Worm (Caenorhabditis elegans): ENCODE data around the gene Y42A5A.5.

The Y42A5A.5 gene

DNA sequence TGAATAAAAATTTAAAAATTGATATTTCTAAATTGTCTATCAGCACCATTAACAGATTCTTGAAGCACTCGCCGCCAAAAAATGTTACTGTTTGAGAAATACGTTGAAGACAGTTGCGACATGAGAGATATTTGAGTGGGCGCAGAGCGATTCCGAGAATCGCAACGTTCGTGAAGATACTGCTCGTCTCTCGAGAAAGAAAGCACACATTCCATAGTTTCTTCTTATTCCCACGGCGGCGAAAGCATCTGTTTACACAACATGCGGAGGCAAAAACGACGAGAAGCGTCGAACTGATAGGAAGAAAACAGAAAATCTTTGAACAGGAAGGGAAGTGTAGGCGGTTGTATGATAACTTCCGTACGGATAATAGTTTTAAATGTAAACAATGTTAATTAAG is 27.1 kb downstream of the Y42A5A.5 start (continued):
- TF ChIP-seq lin-39 (tag; optimal IDR thresholded peaks at IDR 0.05) (no peak), gei-8 (GFP tag; optimal IDR thresholded peaks at IDR 0.05) (no peak), saeg-2 (GFP tag; IDR thresholded peaks at IDR 0.05) (no peak), Y48G9A.11 (GFP tag; IDR thresholded peaks at IDR 0.05) (no peak), nhr-48 (tag; optimal IDR thresholded peaks at IDR 0.05) (no peak), dve-1 (tag; optimal IDR thresholded peaks at IDR 0.05; ENCODE audit: insufficient read depth) (peak; percentile 11), aha-1 (tag) (peak; percentile 94), fkh-10 (GFP tag; optimal IDR thresholded peaks at IDR 0.05) (no peak), snpc-4 (tag; optimal IDR thresholded peaks at IDR 0.05) (no peak), sdz-12 (GFP tag; optimal IDR thresholded peaks at IDR 0.05) (peak; percentile 21), F49E8.2 (tag; optimal IDR thresholded peaks at IDR 0.05; ENCODE audit: borderline replicate concordance) (no peak), zag-1 (tag; optimal IDR thresholded peaks at IDR 0.05) (no peak), ceh-20 (GFP tag; IDR thresholded peaks at IDR 0.05) (no peak; the same call in 1 of the 2 replicates), dpl-1 (GFP tag; optimal IDR thresholded peaks at IDR 0.05) (no peak), egl-43 (GFP tag; IDR thresholded peaks at IDR 0.05) (no peak), spr-1 (tag; optimal IDR thresholded peaks at IDR 0.05) (no peak), tra-1 (GFP tag; IDR thresholded peaks at IDR 0.05) (0 out of 2 replicates have a peak, but pooled peaks have one; percentile 48), zfp-3 (GFP tag; conservative IDR thresholded peaks at IDR 0.05) (no peak), ceh-44 (GFP tag; IDR thresholded peaks at IDR 0.05) (no peak), unc-62 (GFP tag; optimal IDR thresholded peaks at IDR 0.05 in 1 of 2) (peak in 1 of 2 experiments; percentile 94), unc-62 (tag; optimal IDR thresholded peaks at IDR 0.05) (no peak), daf-16 (GFP tag; optimal IDR thresholded peaks at IDR 0.05) (peak in 1 of 2 experiments; percentile 96), daf-16 (tag; optimal IDR thresholded peaks at IDR 0.05) (no peak), nhr-77 (tag; optimal IDR thresholded peaks at IDR 0.05) (no peak), ama-1 (optimal IDR thresholded peaks at IDR 0.05) (peak; percentile 30), T26A8.4 (GFP tag; IDR thresholded peaks at IDR 0.05) (peak; percentile 58), R02D3.7 (tag; optimal IDR thresholded peaks at IDR 0.05) (no peak), vab-7 (GFP tag; IDR thresholded peaks at IDR 0.05) (no peak), dmd-6 (GFP tag; IDR thresholded peaks at IDR 0.05) (peak; percentile 32; the same call in 1 of the 2 replicates), hif-1 (tag; optimal IDR thresholded peaks at IDR 0.05) (no peak), ztf-11 (tag; optimal IDR thresholded peaks at IDR 0.05) (no peak), dmd-8 (GFP tag; IDR thresholded peaks at IDR 0.05) (0 out of 2 replicates have a peak, but pooled peaks have one; percentile 9), tag-97 (GFP tag; IDR thresholded peaks at IDR 0.05) (no peak), daf-8 (GFP tag; IDR thresholded peaks at IDR 0.05) (no peak), mdl-1 (tag; optimal IDR thresholded peaks at IDR 0.05) (no peak), php-3 (GFP tag; IDR thresholded peaks at IDR 0.05) (no peak), hlh-11 (tag; optimal IDR thresholded peaks at IDR 0.05) (peak; percentile 78), mes-2 (tag; optimal IDR thresholded peaks at IDR 0.05; ENCODE audit: poor library complexity, severe bottlenecking) (no peak), dmd-9 (GFP tag; IDR thresholded peaks at IDR 0.05) (peak; percentile 44; the same call in 1 of the 2 replicates)

DNA sequence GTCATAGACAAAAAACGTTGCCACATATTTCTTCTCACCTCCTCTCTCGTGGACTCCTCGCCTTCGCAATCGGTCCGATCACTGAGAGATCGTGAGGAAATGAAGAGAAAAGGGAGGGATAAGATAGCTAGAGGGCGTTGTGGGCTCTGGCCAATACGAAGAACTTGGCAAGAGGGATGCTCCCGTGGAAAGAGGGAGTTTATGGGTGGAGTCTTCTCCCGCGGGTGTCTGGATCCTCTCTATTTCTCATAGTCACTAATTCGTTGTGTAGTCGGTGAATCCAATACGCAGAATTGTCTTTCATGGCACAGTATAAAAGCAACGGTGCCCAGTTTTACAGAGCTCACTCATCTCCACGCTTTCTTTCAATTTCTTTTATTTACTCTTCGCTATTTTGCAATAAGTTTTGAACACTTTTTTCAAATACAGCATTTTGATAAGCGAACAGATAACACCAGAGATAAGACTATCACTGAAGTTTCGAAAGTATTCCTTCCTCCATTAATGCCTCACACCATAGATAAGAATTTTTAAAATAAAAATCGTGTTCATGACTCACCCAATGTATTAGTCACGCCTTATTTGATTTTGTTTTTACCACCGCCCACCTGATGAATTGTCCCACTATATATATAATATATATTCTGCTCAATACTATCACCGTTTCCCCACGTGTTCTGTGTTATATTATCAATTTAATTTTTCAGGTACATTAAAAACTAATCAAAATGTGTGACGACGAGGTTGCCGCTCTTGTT is 29.0 kb downstream of the Y42A5A.5 start, which contains the start of gene act-1:
act-1 (plus strand) TSS at position 708 of the 758 bp plus-strand sequence.
- no peak for TF ChIP-seq rbr-2 (tag; optimal IDR thresholded peaks at IDR 0.05)
- TF ChIP-seq ZK337.2 (GFP tag; IDR thresholded peaks at IDR 0.05) = no peak
- TF ChIP-seq dve-1 (tag; optimal IDR thresholded peaks at IDR 0.05; ENCODE audit: insufficient read depth) = peak; percentile 26
- peak; percentile 34 for TF ChIP-seq hlh-11 (tag; optimal IDR thresholded peaks at IDR 0.05)
- TF ChIP-seq ctbp-1 (GFP tag; IDR thresholded peaks at IDR 0.05) = 0 out of 2 replicates have a peak, but pooled peaks have one; percentile 61
- TF ChIP-seq unc-130 (GFP tag; optimal IDR thresholded peaks at IDR 0.05) = no peak
- TF ChIP-seq ama-1 (optimal IDR thresholded peaks at IDR 0.05) = peak; percentile 5
- no peak for TF ChIP-seq zfp-2 (tag; optimal IDR thresholded peaks at IDR 0.05)
- TF ChIP-seq dmd-9 (GFP tag; IDR thresholded peaks at IDR 0.05) = no peak
- peak; percentile 73 for TF ChIP-seq nhr-11 (tag; optimal IDR thresholded peaks at IDR 0.05)
- TF ChIP-seq hif-1 (tag; optimal IDR thresholded peaks at IDR 0.05) = no peak
- peak in 1 of 2 experiments; percentile 95 for TF ChIP-seq daf-16 (GFP tag; optimal IDR thresholded peaks at IDR 0.05)
- TF ChIP-seq daf-16 (tag; optimal IDR thresholded peaks at IDR 0.05) = no peak
- 0 out of 2 replicates have a peak, but pooled peaks have one; percentile 41 for TF ChIP-seq dmd-6 (GFP tag; IDR thresholded peaks at IDR 0.05)
- 0 out of 2 replicates have a peak, but pooled peaks have one; percentile 4 for TF ChIP-seq arid-1 (GFP tag; conservative IDR thresholded peaks at IDR 0.05)
- TF ChIP-seq set-16 (GFP tag; IDR thresholded peaks at IDR 0.05) = 0 out of 2 replicates have a peak, but pooled peaks have one; percentile 13
- peak in 1 of 2 experiments; percentile 54 for TF ChIP-seq unc-62 (GFP tag; optimal IDR thresholded peaks at IDR 0.05 in 1 of 2)
- no peak for TF ChIP-seq unc-62 (tag; optimal IDR thresholded peaks at IDR 0.05)
- peak; percentile 6 for TF ChIP-seq nhr-77 (tag; optimal IDR thresholded peaks at IDR 0.05)
- peak; percentile 95 for TF ChIP-seq pqm-1 (tag; optimal IDR thresholded peaks at IDR 0.05)
- peak; percentile 66 for TF ChIP-seq nhr-28 (tag; optimal IDR thresholded peaks at IDR 0.05)
